Fruit fly (Drosophila melanogaster): Measurements from ENCODE around the gene Pde9.
A peak's percentile ranks its signal among the peaks of the same experiment; 100 is the strongest.

The Pde9 gene

dm6 chrX:12897150-12897549 is at the start of gene Pde9:
Gene Pde9 (minus strand): TSS chrX:12897327.
- TF ChIP-seq dmrt93B (GFP tag; optimal IDR thresholded peaks at IDR 0.05) (no peak), Sp1 (GFP tag; optimal IDR thresholded peaks at IDR 0.05) (no peak), Rel (GFP tag; optimal IDR thresholded peaks at IDR 0.05) (no peak), Rel (tag; optimal IDR thresholded peaks at IDR 0.05) (peak; percentile 15), CG32264 (GFP tag; optimal IDR thresholded peaks at IDR 0.05) (no peak), fru (GFP tag; optimal IDR thresholded peaks at IDR 0.05) (no peak), CrebA (GFP tag; optimal IDR thresholded peaks at IDR 0.05; ENCODE audit: borderline replicate concordance) (no peak), Vsx2 (GFP tag; optimal IDR thresholded peaks at IDR 0.05; ENCODE audit: partially characterized antibody) (no peak), h (GFP tag; optimal IDR thresholded peaks at IDR 0.05) (peak; percentile 6), rgr (GFP tag; optimal IDR thresholded peaks at IDR 0.05) (no peak)

dm6 chrX:12940396-12940795 is 43.3 kb upstream of the Pde9 start:
- TF ChIP-seq rgr (GFP tag; optimal IDR thresholded peaks at IDR 0.05) (no peak), Hr78 (GFP tag; optimal IDR thresholded peaks at IDR 0.05) (no peak), CG9705 (GFP tag; optimal IDR thresholded peaks at IDR 0.05) (no peak), HLH106 (tag; optimal IDR thresholded peaks at IDR 0.05) (no peak), Mio (GFP tag; optimal IDR thresholded peaks at IDR 0.05) (no peak), OdsH (GFP tag; optimal IDR thresholded peaks at IDR 0.05) (no peak), GATAd (GFP tag; optimal IDR thresholded peaks at IDR 0.05) (no peak)

- TF ChIP-seq HLH106 (tag; optimal IDR thresholded peaks at IDR 0.05) (peak; percentile 31), psq (GFP tag; optimal IDR thresholded peaks at IDR 0.05) (peak; percentile 9), Rel (GFP tag; optimal IDR thresholded peaks at IDR 0.05) (no peak), Rel (tag; optimal IDR thresholded peaks at IDR 0.05) (no peak), Hr83 (GFP tag; optimal IDR thresholded peaks at IDR 0.05; ENCODE audit: poor library complexity, severe bottlenecking) (no peak), woc (GFP tag; optimal IDR thresholded peaks at IDR 0.05) (no peak), Dfd (GFP tag; optimal IDR thresholded peaks at IDR 0.05) (no peak), sv (GFP tag; optimal IDR thresholded peaks at IDR 0.05) (no peak), h (GFP tag; optimal IDR thresholded peaks at IDR 0.05) (peak; percentile 2), Vsx2 (GFP tag; optimal IDR thresholded peaks at IDR 0.05; ENCODE audit: partially characterized antibody) (no peak), CG9705 (GFP tag; optimal IDR thresholded peaks at IDR 0.05) (no peak), dmrt93B (GFP tag; optimal IDR thresholded peaks at IDR 0.05) (no peak), CrebA (GFP tag; optimal IDR thresholded peaks at IDR 0.05; ENCODE audit: borderline replicate concordance) (no peak), fru (GFP tag; optimal IDR thresholded peaks at IDR 0.05) (no peak), Dif (GFP tag; optimal IDR thresholded peaks at IDR 0.05; ENCODE audit: partially characterized antibody) (no peak), foxo (GFP tag; optimal IDR thresholded peaks at IDR 0.05) (peak in 1 of 2 experiments; percentile 20), br (GFP tag; optimal IDR thresholded peaks at IDR 0.05) (no peak), Abd-B (GFP tag; optimal IDR thresholded peaks at IDR 0.05) (no peak)
Measured at dm6 chrX:12939951-12940350, 42.8 kb upstream of the Pde9 start.

dm6 chrX:12939021-12939420 is 41.9 kb upstream of the Pde9 start:
- TF ChIP-seq dmrt93B (GFP tag; optimal IDR thresholded peaks at IDR 0.05) = no peak
- no peak for TF ChIP-seq Vsx2 (GFP tag; optimal IDR thresholded peaks at IDR 0.05; ENCODE audit: partially characterized antibody)
- no peak for TF ChIP-seq dl (GFP tag; optimal IDR thresholded peaks at IDR 0.05; ENCODE audit: insufficient read depth in 1 of 2, partially characterized antibody in 2 of 2)
- TF ChIP-seq Rel (GFP tag; optimal IDR thresholded peaks at IDR 0.05) = no peak
- TF ChIP-seq Rel (tag; optimal IDR thresholded peaks at IDR 0.05) = no peak
- no peak for TF ChIP-seq Hr78 (GFP tag; optimal IDR thresholded peaks at IDR 0.05)
- no peak for TF ChIP-seq foxo (GFP tag; optimal IDR thresholded peaks at IDR 0.05)
- TF ChIP-seq CG9705 (GFP tag; optimal IDR thresholded peaks at IDR 0.05) = no peak
- no peak for TF ChIP-seq Mio (GFP tag; optimal IDR thresholded peaks at IDR 0.05)

dm6 chrX:12937825-12938520 is 40.8 kb upstream of the Pde9 start:
- TF ChIP-seq woc (GFP tag; optimal IDR thresholded peaks at IDR 0.05) = no peak
- no peak for TF ChIP-seq CG32264 (GFP tag; optimal IDR thresholded peaks at IDR 0.05)
- no peak for TF ChIP-seq h (GFP tag; optimal IDR thresholded peaks at IDR 0.05)
- no peak for TF ChIP-seq Hnf4 (GFP tag; optimal IDR thresholded peaks at IDR 0.05)
- no peak for TF ChIP-seq brk (GFP tag; optimal IDR thresholded peaks at IDR 0.05)
- no peak for TF ChIP-seq ey (GFP tag; optimal IDR thresholded peaks at IDR 0.05)
- TF ChIP-seq Dif (GFP tag; optimal IDR thresholded peaks at IDR 0.05; ENCODE audit: partially characterized antibody) = no peak
- TF ChIP-seq Sp1 (GFP tag; optimal IDR thresholded peaks at IDR 0.05) = peak; percentile 37
- TF ChIP-seq fru (GFP tag; optimal IDR thresholded peaks at IDR 0.05) = no peak
- TF ChIP-seq tai (GFP tag; optimal IDR thresholded peaks at IDR 0.05) = no peak
- TF ChIP-seq OdsH (GFP tag; optimal IDR thresholded peaks at IDR 0.05) = no peak
- TF ChIP-seq Jra (GFP tag; optimal IDR thresholded peaks at IDR 0.05) = no peak
- TF ChIP-seq Myc (optimal IDR thresholded peaks at IDR 0.05) = no peak
- no peak for TF ChIP-seq CrebA (GFP tag; optimal IDR thresholded peaks at IDR 0.05; ENCODE audit: borderline replicate concordance)
- TF ChIP-seq Abd-B (GFP tag; optimal IDR thresholded peaks at IDR 0.05) = no peak
- peak; percentile 28 for TF ChIP-seq HLH106 (tag; optimal IDR thresholded peaks at IDR 0.05)
- TF ChIP-seq sv (GFP tag; optimal IDR thresholded peaks at IDR 0.05) = no peak
